Worm (Caenorhabditis elegans): ENCODE results near the gene R166.2.

- TF ChIP-seq pqm-1 (tag; optimal IDR thresholded peaks at IDR 0.05) (no peak), vab-7 (GFP tag; IDR thresholded peaks at IDR 0.05) (no peak), nhr-41 (GFP tag; IDR thresholded peaks at IDR 0.05) (no peak), R02D3.7 (tag; optimal IDR thresholded peaks at IDR 0.05) (no peak), pha-4 (GFP tag; IDR thresholded peaks at IDR 0.05) (no peak), pha-4 (tag; optimal IDR thresholded peaks at IDR 0.05) (no peak), jun-1 (tag; optimal IDR thresholded peaks at IDR 0.05) (no peak)
Measured at ce11 chrII:10519863-10520262, 17.6 kb downstream of the R166.2 start.
